Worm (Caenorhabditis elegans): ENCODE data around the gene C01G5.7.
A peak's percentile ranks its signal among the peaks of the same experiment; 100 is the strongest.

ce11 chrIV:6514700-6515099, 3.3 kb upstream of the C01G5.7 start:
- TF ChIP-seq pqm-1 (tag; optimal IDR thresholded peaks at IDR 0.05) (no peak), nhr-25 (tag; optimal IDR thresholded peaks at IDR 0.05) (no peak), ztf-11 (tag; optimal IDR thresholded peaks at IDR 0.05) (no peak), ama-1 (optimal IDR thresholded peaks at IDR 0.05) (no peak), elt-3 (tag; optimal IDR thresholded peaks at IDR 0.05) (no peak), tbx-2 (tag; optimal IDR thresholded peaks at IDR 0.05) (peak; percentile 67), skn-1 (tag; optimal IDR thresholded peaks at IDR 0.05) (no peak), zag-1 (tag; optimal IDR thresholded peaks at IDR 0.05) (no peak), nhr-76 (tag; optimal IDR thresholded peaks at IDR 0.05) (no peak), elt-1 (tag; optimal IDR thresholded peaks at IDR 0.05) (no peak), egl-27 (tag; optimal IDR thresholded peaks at IDR 0.05) (no peak), pha-4 (tag; optimal IDR thresholded peaks at IDR 0.05) (no peak), unc-39 (tag; optimal IDR thresholded peaks at IDR 0.05) (no peak), nhr-43 (tag; optimal IDR thresholded peaks at IDR 0.05; ENCODE audit: poor library complexity, severe bottlenecking) (no peak)

All from whole organism, L3 larva.